Worm (Caenorhabditis elegans): ENCODE measurements around the gene H17B01.5.

ce11 chrII:1441479-1441878 lies 31.9 kb downstream of the H17B01.5 start:
- TF ChIP-seq ZK546.5 (tag; optimal IDR thresholded peaks at IDR 0.05) (no peak), fos-1 (tag; optimal IDR thresholded peaks at IDR 0.05) (no peak), fkh-10 (GFP tag; optimal IDR thresholded peaks at IDR 0.05) (no peak), snpc-4 (tag; optimal IDR thresholded peaks at IDR 0.05) (no peak), nhr-28 (tag; optimal IDR thresholded peaks at IDR 0.05) (no peak), unc-39 (tag; optimal IDR thresholded peaks at IDR 0.05) (no peak)
